Worm (Caenorhabditis elegans) whole organism, L1 larva: Measurements from ENCODE around the gene npr-41.

Source experiments
- C16A3.4 ChIP-seq: fragments of 150-350 bp; optimal IDR thresholded peaks from 2 replicates; lab custom pipeline; 2014; ENCODE audit warnings: missing biosample characterization, missing genetic modification characterization
- aha-1 ChIP-seq: fragments of 150-350 bp; optimal IDR thresholded peaks from 2 replicates; lab custom pipeline; 2014; ENCODE audit warnings: missing biosample characterization, missing genetic modification characterization

- TF ChIP-seq aha-1 (tag; lab: Kevin White, UChicago): no peak
- TF ChIP-seq C16A3.4 (tag; lab: Kevin White, UChicago): no peak
These were observed 25.0 kb downstream of the npr-41 start for ce11 chrII:11535429-11535828.
